Fruit fly (Drosophila melanogaster): Measurements from ENCODE around the gene beta-Man.

DNA sequence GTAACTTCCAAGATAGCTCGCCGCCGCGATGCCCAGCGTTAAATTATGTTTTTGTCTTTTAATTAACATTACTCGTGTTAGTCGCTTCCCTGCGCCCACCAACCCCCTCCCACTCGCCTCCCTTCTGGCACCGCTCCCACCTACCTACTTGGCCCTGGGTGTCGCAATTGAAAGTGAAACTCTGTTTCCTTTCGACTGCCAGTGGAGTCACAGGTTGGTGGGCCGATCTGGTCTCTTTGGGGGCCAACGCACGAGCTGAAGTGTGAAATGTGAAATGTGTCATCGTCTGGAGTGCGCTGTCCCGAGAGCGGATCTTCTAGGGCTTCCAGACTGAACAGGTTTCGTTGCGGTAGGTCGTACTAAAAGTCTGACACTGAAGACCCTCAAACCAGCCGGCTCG lies 17.6 kb downstream of the beta-Man start:
- TF ChIP-seq YL-1 (GFP tag; optimal IDR thresholded peaks at IDR 0.05) = no peak
- no peak for TF ChIP-seq CG4328 (GFP tag; optimal IDR thresholded peaks at IDR 0.05)
